In genomic region chrX:19179696-19180255, dm6 we compare ENCODE assay signal across 1 fruit fly cellular context.
TF ChIP-seq lines count a peak whose summit lies in the region.

CG7556 (minus strand) TSS chrX:19179830.
CG7453 (plus strand) TSS chrX:19180173.

TF ChIP-seq in whole organism, embryonic, 481 proteins besides CTCF, POLR2A, EP300 and RAD21 (continued from another document):
- 0 out of 2 replicates have a peak, but pooled peaks have one; percentile 3 for TF ChIP-seq NFAT (GFP tag; IDR thresholded peaks at IDR 0.05; lab: Robert Waterston, UW)
- no peak for TF ChIP-seq hb (GFP tag; IDR thresholded peaks at IDR 0.05; lab: Robert Waterston, UW; ENCODE audit: partially characterized antibody)
- peak in 1 of 2 experiments; percentile 51 for TF ChIP-seq Eip74EF (GFP tag; optimal IDR thresholded peaks at IDR 0.05; lab: Kevin White, UChicago)
- no peak for TF ChIP-seq CG14860 (GFP tag; IDR thresholded peaks at IDR 0.05; lab: Robert Waterston, UW; ENCODE audit: partially characterized antibody)
- peak; percentile 64 for TF ChIP-seq Dek (tag; optimal IDR thresholded peaks at IDR 0.05; lab: Kevin White, UChicago)
- TF ChIP-seq aop (GFP tag; IDR thresholded peaks at IDR 0.05; lab: Robert Waterston, UW), result no peak
- TF ChIP-seq inv (GFP tag; IDR thresholded peaks at IDR 0.05; lab: Robert Waterston, UW; ENCODE audit: partially characterized antibody), result no peak
- no peak for TF ChIP-seq hbn (GFP tag; IDR thresholded peaks at IDR 0.05; lab: Robert Waterston, UW; ENCODE audit: partially characterized antibody)
- no peak for TF ChIP-seq ro (GFP tag; IDR thresholded peaks at IDR 0.05; lab: Robert Waterston, UW)
- TF ChIP-seq pfk (GFP tag; optimal IDR thresholded peaks at IDR 0.05; lab: Kevin White, UChicago), result no peak
- TF ChIP-seq CG4328 (GFP tag; optimal IDR thresholded peaks at IDR 0.05; lab: Kevin White, UChicago), result peak; percentile 59
- peak; percentile 78 for TF ChIP-seq slp2 (GFP tag; optimal IDR thresholded peaks at IDR 0.05; lab: Kevin White, UChicago)
- no peak for TF ChIP-seq CG15073 (GFP tag; optimal IDR thresholded peaks at IDR 0.05; lab: Kevin White, UChicago)
- peak; percentile 12 for TF ChIP-seq gfzf (GFP tag; optimal IDR thresholded peaks at IDR 0.05; lab: Kevin White, UChicago)
- TF ChIP-seq CG11695 (GFP tag; IDR thresholded peaks at IDR 0.05; lab: Robert Waterston, UW), result peak; percentile 38; the same call in 1 of the 3 replicates
- peak; percentile 70 for TF ChIP-seq PHDP (tag; optimal IDR thresholded peaks at IDR 0.05; lab: Kevin White, UChicago)
- TF ChIP-seq CG4360 (GFP tag; IDR thresholded peaks at IDR 0.05; lab: Robert Waterston, UW), result no peak
- TF ChIP-seq zen (tag; optimal IDR thresholded peaks at IDR 0.05; lab: Kevin White, UChicago), result peak; percentile 22
- peak; percentile 98 for TF ChIP-seq Ets65A (GFP tag; lab: Kevin White, UChicago)
- TF ChIP-seq CG3065 (GFP tag; optimal IDR thresholded peaks at IDR 0.05; lab: Kevin White, UChicago), result peak; percentile 56
- TF ChIP-seq CG12155 (GFP tag; optimal IDR thresholded peaks at IDR 0.05; lab: Kevin White, UChicago), result peak; percentile 65
- TF ChIP-seq CG34422 (GFP tag; IDR thresholded peaks at IDR 0.05; lab: Robert Waterston, UW), result peak; percentile 43; the same call in 1 of the 3 replicates
- no peak for TF ChIP-seq CG10321 (GFP tag; IDR thresholded peaks at IDR 0.05; lab: Robert Waterston, UW)
- peak; percentile 78 for TF ChIP-seq tin (GFP tag; optimal IDR thresholded peaks at IDR 0.05; lab: Kevin White, UChicago)
- TF ChIP-seq cas (GFP tag; IDR thresholded peaks at IDR 0.05; lab: Robert Waterston, UW), result no peak
- TF ChIP-seq gcm2 (GFP tag; optimal IDR thresholded peaks at IDR 0.05; lab: Kevin White, UChicago), result no peak
- TF ChIP-seq CG16813 (GFP tag; IDR thresholded peaks at IDR 0.05; lab: Robert Waterston, UW; ENCODE audit: partially characterized antibody), result no peak
- TF ChIP-seq Deaf1 (tag; optimal IDR thresholded peaks at IDR 0.05; lab: Kevin White, UChicago), result peak; percentile 40
- TF ChIP-seq sqz (GFP tag; optimal IDR thresholded peaks at IDR 0.05; lab: Kevin White, UChicago), result no peak
- TF ChIP-seq CG34224 (GFP tag; IDR thresholded peaks at IDR 0.05; lab: Robert Waterston, UW; ENCODE audit: partially characterized antibody), result no peak
- TF ChIP-seq eyg (GFP tag; optimal IDR thresholded peaks at IDR 0.05; lab: Kevin White, UChicago), result peak; percentile 19
- TF ChIP-seq CG12236 (GFP tag; optimal IDR thresholded peaks at IDR 0.05; lab: Kevin White, UChicago), result peak; percentile 65
- 0 out of 2 replicates have a peak, but pooled peaks have one; percentile 32 for TF ChIP-seq Taf1 (GFP tag; IDR thresholded peaks at IDR 0.05; lab: Robert Waterston, UW)
- peak; percentile 65 for TF ChIP-seq unpg (GFP tag; optimal IDR thresholded peaks at IDR 0.05; lab: Kevin White, UChicago)
- TF ChIP-seq yki (optimal IDR thresholded peaks at IDR 0.05; lab: Kevin White, UChicago), result no peak
- TF ChIP-seq Bdp1 (GFP tag; optimal IDR thresholded peaks at IDR 0.05; lab: Kevin White, UChicago), result peak; percentile 61
- TF ChIP-seq da (GFP tag; optimal IDR thresholded peaks at IDR 0.05; lab: Kevin White, UChicago), result peak; percentile 35
- TF ChIP-seq CG31365 (tag; optimal IDR thresholded peaks at IDR 0.05; lab: Kevin White, UChicago), result no peak
- peak; percentile 54 for TF ChIP-seq Fer3 (tag; optimal IDR thresholded peaks at IDR 0.05; lab: Kevin White, UChicago)
- TF ChIP-seq disco-r (GFP tag; optimal IDR thresholded peaks at IDR 0.05; lab: Kevin White, UChicago), result peak; percentile 62
- TF ChIP-seq Six4 (GFP tag; optimal IDR thresholded peaks at IDR 0.05; lab: Kevin White, UChicago), result peak; percentile 48
- no peak for TF ChIP-seq Hr39 (optimal IDR thresholded peaks at IDR 0.05; lab: Kevin White, UChicago)
- TF ChIP-seq CG9817 (tag; optimal IDR thresholded peaks at IDR 0.05; lab: Kevin White, UChicago), result peak; percentile 62
- TF ChIP-seq CG17568 (GFP tag; optimal IDR thresholded peaks at IDR 0.05; lab: Kevin White, UChicago), result peak; percentile 44
- peak; percentile 68 for TF ChIP-seq CG10147 (GFP tag; optimal IDR thresholded peaks at IDR 0.05; lab: Kevin White, UChicago)
- no peak; the same call in 2 of the 3 replicates for TF ChIP-seq CG11456 (GFP tag; IDR thresholded peaks at IDR 0.05; lab: Robert Waterston, UW)
- peak in 1 of 2 experiments; percentile 64 for TF ChIP-seq bsh (GFP tag; optimal IDR thresholded peaks at IDR 0.05; lab: Kevin White, UChicago)
- TF ChIP-seq fru (optimal IDR thresholded peaks at IDR 0.05; lab: Kevin White, UChicago), result no peak
- TF ChIP-seq CG14710 (tag; optimal IDR thresholded peaks at IDR 0.05; lab: Kevin White, UChicago), result peak; percentile 84
- TF ChIP-seq Pdp1 (GFP tag; optimal IDR thresholded peaks at IDR 0.05; lab: Kevin White, UChicago), result peak; percentile 77
- TF ChIP-seq Fer2 (tag; optimal IDR thresholded peaks at IDR 0.05; lab: Kevin White, UChicago), result peak; percentile 55
- TF ChIP-seq slbo (GFP tag; IDR thresholded peaks at IDR 0.05; lab: Robert Waterston, UW), result peak; percentile 80
- peak; percentile 44 for TF ChIP-seq fd3F (GFP tag; optimal IDR thresholded peaks at IDR 0.05; lab: Kevin White, UChicago)
- peak; percentile 59 for TF ChIP-seq CG10462 (GFP tag; optimal IDR thresholded peaks at IDR 0.05; lab: Kevin White, UChicago)
- TF ChIP-seq CG3407 (GFP tag; optimal IDR thresholded peaks at IDR 0.05; lab: Kevin White, UChicago), result peak; percentile 35
- TF ChIP-seq CG10431 (GFP tag; optimal IDR thresholded peaks at IDR 0.05; lab: Kevin White, UChicago), result peak; percentile 18
- peak; percentile 57 for TF ChIP-seq nerfin-1 (tag; optimal IDR thresholded peaks at IDR 0.05; lab: Kevin White, UChicago)
- peak; percentile 51; the same call in 1 of the 2 replicates for TF ChIP-seq E2f1 (GFP tag; IDR thresholded peaks at IDR 0.05; lab: Robert Waterston, UW)
- TF ChIP-seq CrebB (tag; optimal IDR thresholded peaks at IDR 0.05; lab: Kevin White, UChicago), result no peak
- no peak for TF ChIP-seq pros (GFP tag; optimal IDR thresholded peaks at IDR 0.05; lab: Kevin White, UChicago)
- no peak for TF ChIP-seq jigr1 (GFP tag; IDR thresholded peaks at IDR 0.05; lab: Robert Waterston, UW)
- TF ChIP-seq pita (GFP tag; optimal IDR thresholded peaks at IDR 0.05; lab: Kevin White, UChicago), result no peak
- TF ChIP-seq ara (GFP tag; IDR thresholded peaks at IDR 0.05; lab: Robert Waterston, UW), result no peak
- TF ChIP-seq Opbp (GFP tag; IDR thresholded peaks at IDR 0.05; lab: Robert Waterston, UW; ENCODE audit: partially characterized antibody), result no peak
- no peak for TF ChIP-seq crol (GFP tag; IDR thresholded peaks at IDR 0.05; lab: Robert Waterston, UW)
- TF ChIP-seq Aef1 (GFP tag; IDR thresholded peaks at IDR 0.05; lab: Robert Waterston, UW), result peak; percentile 55
- TF ChIP-seq gcm (GFP tag; optimal IDR thresholded peaks at IDR 0.05; lab: Kevin White, UChicago), result peak; percentile 48
- peak; percentile 56 for TF ChIP-seq BEAF-32 (GFP tag; optimal IDR thresholded peaks at IDR 0.05; lab: Kevin White, UChicago)
- TF ChIP-seq CG30431 (GFP tag; optimal IDR thresholded peaks at IDR 0.05; lab: Kevin White, UChicago), result peak; percentile 45
- TF ChIP-seq CG15011 (GFP tag; optimal IDR thresholded peaks at IDR 0.05; lab: Kevin White, UChicago), result peak; percentile 54
- TF ChIP-seq dm (GFP tag; optimal IDR thresholded peaks at IDR 0.05; lab: Kevin White, UChicago), result peak; percentile 79
- TF ChIP-seq CG2889 (GFP tag; IDR thresholded peaks at IDR 0.05; lab: Robert Waterston, UW), result 0 out of 3 replicates have a peak, but pooled peaks have one; percentile 54
- no peak; the same call in 1 of the 2 replicates for TF ChIP-seq klu (GFP tag; IDR thresholded peaks at IDR 0.05; lab: Robert Waterston, UW)
- TF ChIP-seq Chrac-16 (GFP tag; optimal IDR thresholded peaks at IDR 0.05; lab: Kevin White, UChicago), result peak; percentile 82
- TF ChIP-seq insv (GFP tag; optimal IDR thresholded peaks at IDR 0.05; lab: Kevin White, UChicago), result peak in 1 of 2 experiments; percentile 84
- peak; percentile 67 for TF ChIP-seq Sry-δ (GFP tag; optimal IDR thresholded peaks at IDR 0.05; lab: Kevin White, UChicago)
- no peak for TF ChIP-seq CG10959 (GFP tag; IDR thresholded peaks at IDR 0.05; lab: Robert Waterston, UW)
- TF ChIP-seq CG11093 (GFP tag; IDR thresholded peaks at IDR 0.05; lab: Robert Waterston, UW), result no peak
- TF ChIP-seq en (GFP tag; optimal IDR thresholded peaks at IDR 0.05; lab: Kevin White, UChicago), result peak; percentile 4
- peak; percentile 35 for TF ChIP-seq Atf3 (GFP tag; optimal IDR thresholded peaks at IDR 0.05; lab: Kevin White, UChicago)
- peak; percentile 35 for TF ChIP-seq CG12299 (tag; optimal IDR thresholded peaks at IDR 0.05; lab: Kevin White, UChicago)
- peak; percentile 38 for TF ChIP-seq CG4617 (GFP tag; optimal IDR thresholded peaks at IDR 0.05; lab: Kevin White, UChicago; ENCODE audit: borderline replicate concordance)
- no peak for TF ChIP-seq CG7987 (GFP tag; optimal IDR thresholded peaks at IDR 0.05; lab: Kevin White, UChicago)
- peak; percentile 42 for TF ChIP-seq NC2β (GFP tag; optimal IDR thresholded peaks at IDR 0.05; lab: Kevin White, UChicago)
- peak; percentile 65 for TF ChIP-seq CG17829 (tag; optimal IDR thresholded peaks at IDR 0.05; lab: Kevin White, UChicago)
- peak; percentile 72 for TF ChIP-seq CG30020 (tag; optimal IDR thresholded peaks at IDR 0.05; lab: Kevin White, UChicago)
- TF ChIP-seq CG6654 (GFP tag; optimal IDR thresholded peaks at IDR 0.05; lab: Kevin White, UChicago), result peak; percentile 45
- peak; percentile 41 for TF ChIP-seq pzg (GFP tag; optimal IDR thresholded peaks at IDR 0.05; lab: Kevin White, UChicago)
- TF ChIP-seq Sin3A (optimal IDR thresholded peaks at IDR 0.05; lab: Kevin White, UChicago), result peak; percentile 65
- peak; percentile 66 for TF ChIP-seq Side (GFP tag; optimal IDR thresholded peaks at IDR 0.05; lab: Kevin White, UChicago)
- peak; percentile 57 for TF ChIP-seq gsb-n (tag; optimal IDR thresholded peaks at IDR 0.05; lab: Kevin White, UChicago)
- peak; percentile 76 for TF ChIP-seq bcd (GFP tag; optimal IDR thresholded peaks at IDR 0.05; lab: Kevin White, UChicago)
- TF ChIP-seq CG1832 (GFP tag; optimal IDR thresholded peaks at IDR 0.05; lab: Kevin White, UChicago), result no peak
- TF ChIP-seq h (optimal IDR thresholded peaks at IDR 0.05; lab: Kevin White, UChicago), result no peak
- peak; percentile 19 for TF ChIP-seq Spps (tag; optimal IDR thresholded peaks at IDR 0.05; lab: Kevin White, UChicago)
- TF ChIP-seq Lim3 (GFP tag; IDR thresholded peaks at IDR 0.05; lab: Robert Waterston, UW), result no peak
- TF ChIP-seq Lhr (GFP tag; optimal IDR thresholded peaks at IDR 0.05; lab: Kevin White, UChicago), result peak; percentile 35
- no peak for TF ChIP-seq Ravus (GFP tag; IDR thresholded peaks at IDR 0.05; lab: Robert Waterston, UW)
- TF ChIP-seq CG7271 (tag; optimal IDR thresholded peaks at IDR 0.05; lab: Kevin White, UChicago), result no peak
- TF ChIP-seq Atf-2 (GFP tag; optimal IDR thresholded peaks at IDR 0.05; lab: Kevin White, UChicago), result peak; percentile 72
- TF ChIP-seq z (GFP tag; IDR thresholded peaks at IDR 0.05; lab: Robert Waterston, UW), result no peak
- TF ChIP-seq Adf1 (GFP tag; IDR thresholded peaks at IDR 0.05; lab: Robert Waterston, UW), result peak; percentile 38
- peak; percentile 78 for TF ChIP-seq CG11504 (tag; optimal IDR thresholded peaks at IDR 0.05; lab: Kevin White, UChicago)
- TF ChIP-seq br (optimal IDR thresholded peaks at IDR 0.05; lab: Kevin White, UChicago), result no peak
- no peak for TF ChIP-seq abd-A (tag; optimal IDR thresholded peaks at IDR 0.05; lab: Kevin White, UChicago)
- TF ChIP-seq grn (GFP tag; optimal IDR thresholded peaks at IDR 0.05; lab: Kevin White, UChicago), result peak; percentile 2
- TF ChIP-seq CG9727 (GFP tag; optimal IDR thresholded peaks at IDR 0.05; lab: Kevin White, UChicago), result peak; percentile 78
- no peak for TF ChIP-seq Hr78 (GFP tag; optimal IDR thresholded peaks at IDR 0.05; lab: Kevin White, UChicago)
- no peak for TF ChIP-seq CG14965 (GFP tag; optimal IDR thresholded peaks at IDR 0.05; lab: Kevin White, UChicago; ENCODE audit: borderline replicate concordance)
- TF ChIP-seq Gug (GFP tag; IDR thresholded peaks at IDR 0.05; lab: Robert Waterston, UW), result peak; percentile 38; the same call in 3 of the 4 replicates
- peak; percentile 65 for TF ChIP-seq CG32532 (GFP tag; IDR thresholded peaks at IDR 0.05; lab: Robert Waterston, UW)
- no peak for TF ChIP-seq HLH4C (GFP tag; IDR thresholded peaks at IDR 0.05; lab: Robert Waterston, UW; ENCODE audit: partially characterized antibody)
- no peak for TF ChIP-seq Bgb (GFP tag; IDR thresholded peaks at IDR 0.05; lab: Robert Waterston, UW; ENCODE audit: partially characterized antibody)
- TF ChIP-seq chinmo (GFP tag; IDR thresholded peaks at IDR 0.05; lab: Robert Waterston, UW; ENCODE audit: partially characterized antibody), result no peak
